Worm (Caenorhabditis elegans) whole organism, L1 larva: ENCODE data around the gene srbc-62.
"Not testable (repeated sequence)": the region's sequence is repeated elsewhere in the genome, so short reads cannot be mapped to it uniquely, and the experiment has no call there.

Source experiments
- ceh-63 ChIP-seq: fragments of 200-800 bp; sonication (Bioruptor generic); optimal IDR thresholded peaks from 2 replicates; lab custom pipeline; 2018; ENCODE audit warnings: mild to moderate bottlenecking, missing genetic modification characterization, missing compliant biosample characterization
- ceh-90 ChIP-seq: sonication (generic microtip); optimal IDR thresholded peaks from 2 replicates; lab custom pipeline; 2016; ENCODE audit warnings: missing genetic modification characterization, missing compliant biosample characterization
- ces-1 ChIP-seq: fragments of 150-350 bp; optimal IDR thresholded peaks from 2 replicates; lab custom pipeline; 2014; ENCODE audit warnings: missing biosample characterization, missing genetic modification reagents, missing genetic modification characterization
- dsc-1 ChIP-seq: sonication (generic microtip); optimal IDR thresholded peaks from 2 replicates; lab custom pipeline; 2016; ENCODE audit warnings: mild to moderate bottlenecking, missing genetic modification characterization, missing compliant biosample characterization
- ets-5 ChIP-seq: fragments of 200-800 bp; sonication (Bioruptor generic); IDR thresholded peaks from 2 replicates; pipeline ENCODE4 v1.3.6; 2022; ENCODE audit warnings: missing genetic modification characterization, missing compliant biosample characterization
- fkh-10 ChIP-seq: sonication (generic microtip); optimal IDR thresholded peaks from 2 replicates; lab custom pipeline; 2017; ENCODE audit warnings: missing biosample characterization, missing genetic modification reagents, missing genetic modification characterization
- hlh-4 ChIP-seq: sonication (generic microtip); optimal IDR thresholded peaks from 2 replicates; lab custom pipeline; 2016; ENCODE audit warnings: mild to moderate bottlenecking, missing genetic modification characterization, missing compliant biosample characterization
- hpl-2 ChIP-seq: fragments of 150-350 bp; optimal IDR thresholded peaks from 2 replicates; lab custom pipeline; 2014; ENCODE audit warnings: missing biosample characterization, missing genetic modification reagents, missing genetic modification characterization
- lin-14 ChIP-seq: fragments of 200-800 bp; sonication (Bioruptor generic); optimal IDR thresholded peaks from 2 replicates; lab custom pipeline; 2018; ENCODE audit warnings: mild to moderate bottlenecking, missing genetic modification characterization, moderate library complexity, missing compliant biosample characterization
- lin-35 ChIP-seq, 2 experiments: fragments of 150-350 bp; optimal IDR thresholded peaks; 2 replicates each; lab custom pipeline; 2014; ENCODE audit warnings: missing biosample characterization in 2 of 2, missing genetic modification characterization in 2 of 2, missing genetic modification reagents in 2 of 2
- lin-39 ChIP-seq: fragments of 150-350 bp; optimal IDR thresholded peaks from 2 replicates; lab custom pipeline; 2014; ENCODE audit warnings: missing biosample characterization, missing genetic modification reagents, missing genetic modification characterization
- lir-3 ChIP-seq: sonication (generic microtip); optimal IDR thresholded peaks from 2 replicates; lab custom pipeline; 2016; ENCODE audit warnings: mild to moderate bottlenecking, missing genetic modification characterization, moderate library complexity, missing compliant biosample characterization; ENCODE audit not compliant: poor library complexity
- lsy-2 ChIP-seq, 2 experiments: fragments of 150-350 bp; optimal IDR thresholded peaks; 2 replicates each; lab custom pipeline; 2014; ENCODE audit warnings: missing biosample characterization in 2 of 2, missing genetic modification characterization in 2 of 2
- mdl-1 ChIP-seq, 2 experiments: fragments of 150-350 bp; optimal IDR thresholded peaks; 2 replicates each; lab custom pipeline; 2014 to 2017; ENCODE audit warnings: missing biosample characterization in 2 of 2, missing genetic modification characterization in 2 of 2, inconsistent platforms in 1 of 2
- mef-2 ChIP-seq: fragments of 150-350 bp; optimal IDR thresholded peaks from 2 replicates; lab custom pipeline; 2014; ENCODE audit warnings: missing biosample characterization, missing genetic modification characterization
- nhr-12 ChIP-seq: sonication (generic microtip); optimal IDR thresholded peaks from 2 replicates; lab custom pipeline; 2017; ENCODE audit warnings: missing biosample characterization, missing genetic modification characterization
- nhr-19 ChIP-seq: fragments of 200-800 bp; sonication (Bioruptor generic); conservative IDR thresholded peaks from 2 replicates; pipeline ENCODE4 v1.3.6; 2022; ENCODE audit warnings: missing genetic modification characterization, missing compliant biosample characterization
- nhr-84 ChIP-seq: sonication (generic microtip); optimal IDR thresholded peaks from 2 replicates; lab custom pipeline; 2017; ENCODE audit warnings: missing biosample characterization, missing genetic modification characterization
- nhr-85 ChIP-seq: sonication (generic microtip); peaks from one replicate; lab custom pipeline; 2016; ENCODE audit warnings: missing genetic modification characterization, inconsistent platforms, missing compliant biosample characterization
- pqm-1 ChIP-seq: sonication (generic microtip); optimal IDR thresholded peaks from 3 replicates; lab custom pipeline; 2017; ENCODE audit warnings: missing biosample characterization, missing genetic modification characterization
- skn-1 ChIP-seq: fragments of 150-350 bp; optimal IDR thresholded peaks from 2 replicates; lab custom pipeline; 2014; ENCODE audit warnings: missing biosample characterization, missing genetic modification characterization
- snpc-4 ChIP-seq: fragments of 150-350 bp; optimal IDR thresholded peaks from 2 replicates; lab custom pipeline; 2014; ENCODE audit warnings: missing biosample characterization, missing genetic modification characterization
- snu-23 ChIP-seq: sonication (generic microtip); optimal IDR thresholded peaks from 2 replicates; lab custom pipeline; 2016; ENCODE audit warnings: missing genetic modification characterization, missing compliant biosample characterization
- tbx-2 ChIP-seq: sonication (generic microtip); optimal IDR thresholded peaks from 2 replicates; lab custom pipeline; 2016; ENCODE audit warnings: missing genetic modification characterization, missing compliant biosample characterization
- tlp-1 ChIP-seq: fragments of 150-350 bp; optimal IDR thresholded peaks from 2 replicates; lab custom pipeline; 2014; ENCODE audit warnings: missing biosample characterization, missing genetic modification characterization
- unc-130 ChIP-seq: fragments of 150-350 bp; optimal IDR thresholded peaks from 2 replicates; lab custom pipeline; 2017; ENCODE audit warnings: missing biosample characterization, missing genetic modification characterization, inconsistent platforms
- unc-62 ChIP-seq: fragments of 150-350 bp; optimal IDR thresholded peaks from 2 replicates; lab custom pipeline; 2014; ENCODE audit warnings: missing biosample characterization, missing genetic modification reagents, missing genetic modification characterization
- unc-98 ChIP-seq: fragments of 200-800 bp; sonication (Bioruptor generic); IDR thresholded peaks from 2 replicates; pipeline ENCODE4 v1.3.6; 2022; ENCODE audit warnings: missing genetic modification characterization, missing compliant biosample characterization
- vab-15 ChIP-seq: sonication (generic microtip); optimal IDR thresholded peaks from 2 replicates; lab custom pipeline; 2017; ENCODE audit warnings: missing genotype, mild to moderate bottlenecking, missing genetic modification characterization, missing compliant biosample characterization
- xbp-1 ChIP-seq: sonication (generic microtip); optimal IDR thresholded peaks from 2 replicates; lab custom pipeline; 2016; ENCODE audit warnings: missing genetic modification characterization, missing compliant biosample characterization
- zip-4 ChIP-seq: fragments of 200-800 bp; sonication (Bioruptor generic); optimal IDR thresholded peaks from 2 replicates; lab custom pipeline; 2018; ENCODE audit warnings: mild to moderate bottlenecking, missing genetic modification characterization, moderate library complexity, missing compliant biosample characterization

srbc-62 gene

DNA sequence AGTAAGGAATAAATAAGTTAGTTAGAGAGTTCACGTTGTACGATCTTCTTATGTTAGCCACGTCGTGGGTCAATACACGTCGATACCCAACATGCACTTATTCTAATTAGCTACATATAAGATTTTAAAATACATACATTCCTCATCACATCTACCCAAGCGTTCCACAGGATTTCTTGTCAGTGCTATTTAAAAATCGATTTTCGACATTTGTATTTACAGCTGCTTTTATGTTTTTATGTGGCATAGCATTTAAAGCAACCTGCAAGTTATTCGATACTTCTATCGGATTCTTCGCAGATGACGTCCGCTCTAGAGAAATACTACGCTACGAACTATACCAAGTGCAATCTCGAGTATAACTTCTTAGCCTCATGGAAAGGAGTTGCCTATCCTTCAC lies 37.7 kb downstream of the srbc-62 start, which contains the start of gene srh-115:
Gene srh-115, plus strand, starts transcription at position 301 of the 400 bp plus-strand sequence.
- TF ChIP-seq lir-3 (tag; lab: Kevin White, UChicago) (no peak), xbp-1 (no peak), ceh-63 (GFP tag; lab: Kevin White, UChicago) (no peak), lsy-2 (tag; optimal IDR thresholded peaks at IDR 0.05; lab: Kevin White, UChicago) (no peak), unc-98 (no peak), nhr-84 (no peak), tlp-1 (tag; lab: Kevin White, UChicago) (no peak), ets-5 (GFP tag; lab: Robert Waterston, UW) (no peak), ces-1 (GFP tag; lab: Kevin White, UChicago) (no peak)

DNA sequence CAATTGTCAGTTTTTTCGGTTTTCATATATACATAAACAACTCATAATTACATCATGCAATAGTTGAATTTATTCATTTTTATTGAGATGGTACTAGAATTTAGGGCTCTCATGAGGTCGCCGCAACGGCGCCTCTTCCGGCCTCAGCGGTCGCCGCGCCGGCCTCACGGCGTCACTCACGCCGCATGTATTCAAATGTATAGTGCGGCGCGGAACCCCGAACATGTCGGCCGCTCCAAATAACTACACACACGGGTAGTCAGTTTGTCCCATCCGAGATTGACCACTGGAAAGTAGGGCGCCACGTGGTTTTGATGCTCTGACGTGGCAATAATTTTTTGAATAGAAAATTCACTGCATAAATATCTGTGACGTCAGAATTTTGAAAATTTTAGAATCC lies 39.8 kb downstream of the srbc-62 start:
- TF ChIP-seq skn-1 (tag; lab: Kevin White, UChicago): no peak
- peak; percentile 11 for TF ChIP-seq nhr-85 (tag; lab: Kevin White, UChicago)

DNA sequence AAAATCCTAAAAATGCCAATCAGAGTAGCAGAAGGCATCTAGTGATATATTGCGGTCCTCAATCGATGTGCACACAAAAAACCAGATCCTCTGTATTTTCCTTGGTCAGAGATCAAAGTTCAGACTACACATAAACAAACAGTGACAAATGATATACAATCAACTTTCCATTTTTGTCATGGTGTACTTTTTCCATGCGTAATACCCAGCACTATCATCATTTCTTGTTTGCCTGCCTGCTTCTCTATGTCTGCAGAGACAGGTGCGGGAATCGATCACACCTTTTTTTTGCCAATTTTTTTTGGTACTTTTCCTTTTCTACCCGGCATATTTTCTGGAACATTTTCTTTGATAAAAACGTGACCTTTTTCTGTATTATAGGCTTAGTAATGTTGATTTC lies 40.5 kb downstream of the srbc-62 start:
- TF ChIP-seq unc-130 (tag; lab: Kevin White, UChicago): no peak
- no peak for TF ChIP-seq vab-15 (tag; lab: Kevin White, UChicago)
- TF ChIP-seq ceh-90: no peak
- TF ChIP-seq nhr-84: no peak
- TF ChIP-seq unc-62 (GFP tag; lab: Kevin White, UChicago): no peak
- TF ChIP-seq mef-2 (tag; lab: Kevin White, UChicago): no peak
- TF ChIP-seq dsc-1 (tag; lab: Kevin White, UChicago): no peak
- no peak for TF ChIP-seq tbx-2
- no peak for TF ChIP-seq lir-3 (tag; lab: Kevin White, UChicago)

DNA sequence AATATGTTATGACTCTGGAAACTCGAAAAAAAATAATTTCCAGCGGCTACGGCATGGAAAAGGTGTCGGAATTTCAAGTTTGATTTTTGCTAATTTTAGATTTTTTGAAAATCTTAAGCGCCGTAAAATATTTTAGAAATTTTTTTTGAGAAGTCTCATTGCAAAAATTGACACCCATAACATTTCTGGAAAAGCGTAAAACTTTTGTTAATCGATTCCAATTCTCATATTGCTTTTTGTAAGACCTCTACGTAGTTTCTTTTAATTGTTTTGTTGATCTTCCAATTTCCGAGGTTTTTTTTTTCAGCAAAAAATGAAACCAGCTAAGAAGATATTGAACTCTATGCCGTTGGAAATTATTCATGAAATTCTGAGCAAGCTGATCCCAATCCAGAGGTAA lies 41.1 kb downstream of the srbc-62 start, which contains the start of gene fbxa-85:
Gene fbxa-85, plus strand, starts transcription at position 301 of the 400 bp plus-strand sequence.
- TF ChIP-seq nhr-19 (GFP tag; lab: Robert Waterston, UW) (no peak), snu-23 (GFP tag; lab: Kevin White, UChicago) (no peak), lin-35 (GFP tag; optimal IDR thresholded peaks at IDR 0.05; lab: Kevin White, UChicago) (no peak), zip-4 (GFP tag; lab: Kevin White, UChicago) (no peak), lsy-2 (tag; optimal IDR thresholded peaks at IDR 0.05; lab: Kevin White, UChicago) (no peak), lir-3 (tag; lab: Kevin White, UChicago) (no peak), nhr-12 (tag; lab: Kevin White, UChicago) (no peak), pqm-1 (tag; lab: Kevin White, UChicago) (no peak), mdl-1 (tag; optimal IDR thresholded peaks at IDR 0.05; lab: Kevin White, UChicago) (no peak), hpl-2 (GFP tag; lab: Kevin White, UChicago) (no peak)

DNA sequence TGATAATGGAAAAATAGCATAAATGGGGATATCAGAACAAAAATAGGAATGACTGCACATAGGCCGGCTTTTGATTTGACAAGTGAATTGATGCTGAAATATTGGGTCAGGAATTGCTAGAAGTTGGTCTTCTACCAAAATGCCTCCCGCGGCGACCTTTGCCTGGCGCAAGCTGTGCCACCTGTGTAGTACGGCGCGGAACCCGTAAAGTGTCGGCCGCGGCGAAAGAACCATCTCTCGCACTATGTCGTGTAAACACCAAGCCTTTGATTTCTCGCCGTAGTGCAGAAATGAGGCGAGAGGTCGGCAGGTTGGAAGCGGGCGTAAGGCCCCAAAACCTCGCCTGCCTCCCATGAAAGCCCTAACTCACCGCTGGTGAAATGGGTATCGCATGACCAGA lies 43.6 kb downstream of the srbc-62 start:
- TF ChIP-seq snpc-4 (tag; lab: Kevin White, UChicago) (peak; percentile 24), hlh-4 (tag; lab: Kevin White, UChicago) (no peak), lin-39 (no peak), lin-14 (GFP tag; lab: Kevin White, UChicago) (no peak)

DNA sequence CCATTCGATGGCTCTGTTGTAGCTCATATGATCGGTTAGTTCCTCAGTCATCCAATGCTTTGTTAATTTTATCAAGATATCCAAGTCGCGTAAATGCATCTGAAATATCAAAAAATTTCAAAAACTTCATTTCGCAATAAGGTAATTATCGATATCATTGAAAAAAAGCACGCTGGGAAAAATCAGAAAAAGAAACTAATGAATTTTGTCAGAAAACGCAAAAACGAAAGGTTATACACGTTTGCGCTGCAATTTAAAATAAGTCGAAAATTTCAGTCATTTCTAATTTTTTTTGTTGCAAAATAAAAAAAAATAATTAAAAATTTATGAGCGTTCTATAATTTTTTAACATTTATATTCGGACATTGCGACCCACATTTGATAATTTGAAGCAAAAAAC lies 47.1 kb downstream of the srbc-62 start, which contains the start of gene K10G4.3:
Gene K10G4.3, minus strand, starts transcription at position 101 of the 400 bp plus-strand sequence.
- not testable (repeated sequence) for TF ChIP-seq xbp-1; unc-130 (tag; lab: Kevin White, UChicago); fkh-10 (GFP tag; lab: Kevin White, UChicago)
